Worm (Caenorhabditis elegans) whole organism, mixed stage, embryonic: ENCODE results near the gene eif-1.

Experiments
- M03D4.4 ChIP-seq: sonication (generic microtip); optimal IDR thresholded peaks from 2 replicates; lab custom pipeline; 2017; ENCODE audit warnings: mild to moderate bottlenecking, missing genetic modification characterization, missing compliant biosample characterization
- bed-3 ChIP-seq: fragments of 200-800 bp; sonication (Bioruptor generic); optimal IDR thresholded peaks from 3 replicates; lab custom pipeline; 2018; ENCODE audit warnings: mild to moderate bottlenecking, missing genetic modification characterization, moderate library complexity, missing compliant biosample characterization
- blmp-1 ChIP-seq: fragments of 150-350 bp; optimal IDR thresholded peaks from 2 replicates; lab custom pipeline; 2014; ENCODE audit warnings: missing biosample characterization, missing genetic modification characterization
- ceh-39 ChIP-seq: fragments of 150-350 bp; optimal IDR thresholded peaks from 2 replicates; lab custom pipeline; 2014; ENCODE audit warnings: missing biosample characterization, missing genetic modification characterization
- ceh-43 ChIP-seq: fragments of 200-800 bp; sonication (Bioruptor generic); optimal IDR thresholded peaks from 2 replicates; lab custom pipeline; 2018; ENCODE audit warnings: mild to moderate bottlenecking, missing genetic modification characterization, moderate library complexity, missing compliant biosample characterization
- ceh-83 ChIP-seq: fragments of 200-800 bp; sonication (Bioruptor generic); optimal IDR thresholded peaks from 2 replicates; lab custom pipeline; 2018; ENCODE audit warnings: mild to moderate bottlenecking, missing genetic modification characterization, missing compliant biosample characterization
- ces-1 ChIP-seq: fragments of 150-350 bp; optimal IDR thresholded peaks from 2 replicates; lab custom pipeline; 2014; ENCODE audit warnings: missing biosample characterization, missing genetic modification reagents, missing genetic modification characterization
- cnd-1 ChIP-seq: fragments of 200-800 bp; sonication (Bioruptor generic); optimal IDR thresholded peaks from 2 replicates; lab custom pipeline; 2018; ENCODE audit warnings: mild to moderate bottlenecking, missing genetic modification characterization, missing compliant biosample characterization
- drap-1 ChIP-seq: fragments of 200-800 bp; sonication (Bioruptor generic); optimal IDR thresholded peaks from 3 replicates; lab custom pipeline; 2018; ENCODE audit warnings: mild to moderate bottlenecking, missing genetic modification characterization, missing compliant biosample characterization
- elt-1 ChIP-seq: sonication (generic microtip); optimal IDR thresholded peaks from 2 replicates; lab custom pipeline; 2017; ENCODE audit warnings: missing genetic modification characterization, mild to moderate bottlenecking, missing compliant biosample characterization, antibody characterized with exemption, moderate library complexity, borderline replicate concordance; ENCODE audit not compliant: insufficient read depth
- elt-3 ChIP-seq: fragments of 150-350 bp; optimal IDR thresholded peaks from 2 replicates; lab custom pipeline; 2014; ENCODE audit warnings: missing biosample characterization, missing genetic modification characterization
- flh-1 ChIP-seq: fragments of 200-800 bp; sonication (Bioruptor generic); optimal IDR thresholded peaks from 2 replicates; lab custom pipeline; 2018; ENCODE audit warnings: mild to moderate bottlenecking, missing genetic modification characterization, moderate library complexity, missing compliant biosample characterization
- ham-2 ChIP-seq: fragments of 200-800 bp; sonication (Bioruptor generic); optimal IDR thresholded peaks from 2 replicates; lab custom pipeline; 2018; ENCODE audit warnings: mild to moderate bottlenecking, missing genetic modification characterization, missing compliant biosample characterization
- hlh-1 ChIP-seq: fragments of 150-350 bp; optimal IDR thresholded peaks from 2 replicates; lab custom pipeline; 2014; ENCODE audit warnings: missing biosample characterization, missing genetic modification reagents, missing genetic modification characterization
- lin-13 ChIP-seq: fragments of 150-350 bp; optimal IDR thresholded peaks from 2 replicates; lab custom pipeline; 2014; ENCODE audit warnings: missing biosample characterization, missing genetic modification characterization
- lin-32 ChIP-seq: fragments of 200-800 bp; sonication (Bioruptor generic); optimal IDR thresholded peaks from 2 replicates; lab custom pipeline; 2018; ENCODE audit warnings: mild to moderate bottlenecking, missing genetic modification characterization, missing compliant biosample characterization
- lsy-2 ChIP-seq: fragments of 150-350 bp; optimal IDR thresholded peaks from 2 replicates; lab custom pipeline; 2014; ENCODE audit warnings: missing biosample characterization, missing genetic modification characterization
- mab-5 ChIP-seq: fragments of 150-350 bp; optimal IDR thresholded peaks from 2 replicates; lab custom pipeline; 2014; ENCODE audit warnings: missing biosample characterization, missing genetic modification characterization
- mep-1 ChIP-seq: fragments of 150-350 bp; optimal IDR thresholded peaks from 2 replicates; lab custom pipeline; 2017; ENCODE audit warnings: missing biosample characterization, missing genetic modification reagents, missing genetic modification characterization, inconsistent platforms
- mls-2 ChIP-seq: sonication (generic microtip); optimal IDR thresholded peaks from 2 replicates; lab custom pipeline; 2016; ENCODE audit warnings: mild to moderate bottlenecking, missing genetic modification characterization, moderate library complexity, missing compliant biosample characterization
- nhr-12 ChIP-seq: fragments of 150-350 bp; optimal IDR thresholded peaks from 2 replicates; lab custom pipeline; 2014; ENCODE audit warnings: missing biosample characterization, missing genetic modification characterization
- nhr-2 ChIP-seq: fragments of 150-350 bp; optimal IDR thresholded peaks from 2 replicates; lab custom pipeline; 2014; ENCODE audit warnings: missing biosample characterization, missing genetic modification characterization
- nhr-237 ChIP-seq: fragments of 150-350 bp; optimal IDR thresholded peaks from 2 replicates; lab custom pipeline; 2014; ENCODE audit warnings: missing biosample characterization, missing genetic modification characterization
- nhr-28 ChIP-seq: fragments of 150-350 bp; optimal IDR thresholded peaks from 2 replicates; lab custom pipeline; 2014; ENCODE audit warnings: missing biosample characterization, missing genetic modification characterization
- nhr-76 ChIP-seq: sonication (generic microtip); optimal IDR thresholded peaks from 2 replicates; lab custom pipeline; 2017; ENCODE audit warnings: missing biosample characterization, missing genetic modification characterization
- pha-4 ChIP-seq: fragments of 150-350 bp; optimal IDR thresholded peaks from 2 replicates; lab custom pipeline; 2018; ENCODE audit warnings: missing biosample characterization, missing genetic modification reagents, missing genetic modification characterization
- sem-2 ChIP-seq: fragments of 200-800 bp; sonication (Bioruptor generic); optimal IDR thresholded peaks from 2 replicates; lab custom pipeline; 2018; ENCODE audit warnings: mild to moderate bottlenecking, missing genetic modification characterization, missing compliant biosample characterization
- snpc-4 ChIP-seq: fragments of 150-350 bp; optimal IDR thresholded peaks from 2 replicates; lab custom pipeline; 2014; ENCODE audit warnings: missing biosample characterization, missing genetic modification characterization
- sptf-1 ChIP-seq: sonication (generic microtip); optimal IDR thresholded peaks from 2 replicates; lab custom pipeline; 2017; ENCODE audit warnings: mild to moderate bottlenecking, missing genetic modification characterization, moderate library complexity, missing compliant biosample characterization
- tbx-8 ChIP-seq: fragments of 200-800 bp; sonication (Bioruptor generic); optimal IDR thresholded peaks from 2 replicates; lab custom pipeline; 2018; ENCODE audit warnings: mild to moderate bottlenecking, missing genetic modification characterization, moderate library complexity, missing compliant biosample characterization
- unc-120 ChIP-seq: sonication (generic microtip); optimal IDR thresholded peaks from 2 replicates; lab custom pipeline; 2017; ENCODE audit warnings: missing genetic modification characterization, missing compliant biosample characterization; ENCODE audit not compliant: poor library complexity, severe bottlenecking
- unc-39 ChIP-seq: fragments of 150-350 bp; optimal IDR thresholded peaks from 2 replicates; lab custom pipeline; 2014; ENCODE audit warnings: missing biosample characterization, missing genetic modification characterization
- unc-62 ChIP-seq: fragments of 150-350 bp; optimal IDR thresholded peaks from 2 replicates; lab custom pipeline; 2014; ENCODE audit warnings: missing biosample characterization, missing genetic modification reagents, missing genetic modification characterization
- zip-8 ChIP-seq: fragments of 150-350 bp; optimal IDR thresholded peaks from 2 replicates; lab custom pipeline; 2014; ENCODE audit warnings: missing biosample characterization, missing genetic modification characterization
- ztf-11 ChIP-seq: fragments of 150-350 bp; optimal IDR thresholded peaks from 2 replicates; lab custom pipeline; 2014; ENCODE audit warnings: missing biosample characterization, missing genetic modification characterization

The eif-1 gene

DNA sequence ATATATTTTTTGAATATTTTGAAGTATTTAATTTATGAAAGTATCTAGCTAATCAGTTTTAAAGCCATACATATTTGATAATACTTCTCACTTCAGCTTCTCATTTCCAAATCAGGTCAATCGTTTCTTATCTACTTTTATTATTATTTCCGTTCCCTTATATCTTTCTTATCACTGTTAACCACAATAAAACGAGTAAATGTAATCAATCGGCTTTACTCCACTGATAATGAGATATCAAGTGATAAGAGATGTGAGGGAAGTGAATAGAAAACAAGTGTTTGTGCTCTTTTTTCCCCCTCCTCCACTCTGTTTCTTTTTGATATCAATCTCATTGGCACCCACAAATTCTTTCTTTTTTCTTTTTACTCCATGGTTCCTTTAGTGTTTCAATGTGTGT is 26.8 kb downstream of the eif-1 start:
- TF ChIP-seq lin-13: no peak
- no peak for TF ChIP-seq M03D4.4
- no peak for TF ChIP-seq drap-1 (GFP tag; lab: Kevin White, UChicago)

DNA sequence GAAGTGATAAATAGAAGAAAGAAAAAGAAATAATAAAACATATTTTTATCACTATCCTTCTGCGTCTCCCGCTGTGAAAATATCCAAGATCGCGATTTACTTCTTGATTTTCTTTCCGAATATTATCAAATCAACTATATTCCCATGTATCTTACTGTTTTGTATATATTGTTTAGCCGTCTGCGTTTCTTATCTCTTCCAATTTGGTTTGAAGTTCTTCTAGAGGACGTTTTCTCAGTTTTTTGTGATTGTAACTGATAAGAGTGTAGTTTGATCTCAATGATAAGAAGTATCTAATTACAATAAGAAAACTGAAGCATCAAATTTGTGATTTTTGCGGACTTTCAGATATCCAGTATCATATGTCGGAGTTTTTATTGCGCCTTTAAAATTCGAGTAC is 32.7 kb downstream of the eif-1 start:
- no peak for TF ChIP-seq nhr-28 (tag; lab: Kevin White, UChicago)
- TF ChIP-seq nhr-237: no peak
- no peak for TF ChIP-seq lin-13
- no peak for TF ChIP-seq sem-2 (GFP tag; lab: Kevin White, UChicago)
- TF ChIP-seq zip-8 (tag; lab: Kevin White, UChicago): no peak
- no peak for TF ChIP-seq bed-3 (GFP tag; lab: Kevin White, UChicago)
- no peak for TF ChIP-seq sptf-1 (tag; lab: Kevin White, UChicago)
- no peak for TF ChIP-seq ham-2 (GFP tag; lab: Kevin White, UChicago)
- no peak for TF ChIP-seq unc-120
- no peak for TF ChIP-seq mep-1 (tag; lab: Kevin White, UChicago)
- TF ChIP-seq pha-4 (tag; lab: Kevin White, UChicago): no peak
- no peak for TF ChIP-seq elt-1 (tag; lab: Kevin White, UChicago)
- TF ChIP-seq lsy-2 (tag; lab: Kevin White, UChicago): no peak
- TF ChIP-seq, all 35 proteins: peak for 0

DNA sequence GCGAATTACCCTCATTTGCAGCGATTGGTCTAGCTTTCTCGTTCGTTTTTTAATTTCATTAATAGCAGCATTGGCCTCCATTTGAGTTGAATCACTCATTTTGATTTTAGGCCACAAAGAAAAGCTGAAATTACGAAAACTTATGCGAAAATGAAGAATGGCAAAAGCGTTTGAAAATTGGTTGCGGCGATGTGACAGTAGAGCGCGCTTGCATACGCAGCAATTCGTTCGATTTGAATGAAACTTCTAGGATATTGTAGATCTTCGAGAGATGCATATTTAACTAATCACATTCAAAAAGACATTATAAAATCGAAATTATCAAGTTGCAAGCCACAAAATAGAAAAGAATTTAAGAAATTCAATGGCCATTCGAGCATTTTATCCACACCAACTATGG is 33.7 kb downstream of the eif-1 start, which contains the start of gene ulp-2:
TSS of gene ulp-2 (minus strand) at position 158 of the 400 bp plus-strand sequence.
- no peak for TF ChIP-seq sptf-1 (tag; lab: Kevin White, UChicago)
- no peak for TF ChIP-seq unc-62
- TF ChIP-seq ham-2 (GFP tag; lab: Kevin White, UChicago): no peak
- no peak for TF ChIP-seq lsy-2 (tag; lab: Kevin White, UChicago)
- peak; percentile 6 for TF ChIP-seq hlh-1
- no peak for TF ChIP-seq tbx-8 (GFP tag; lab: Kevin White, UChicago)
- TF ChIP-seq cnd-1 (tag; lab: Kevin White, UChicago): no peak

ce11 chrII:4955353-4955752 is 38.0 kb downstream of the eif-1 start, which contains the start of gene pbs-3:
pbs-3 (minus strand) TSS chrII:4955427.
- TF ChIP-seq flh-1 (GFP tag; lab: Kevin White, UChicago): no peak
- no peak for TF ChIP-seq sem-2 (GFP tag; lab: Kevin White, UChicago)
- peak; percentile 27 for TF ChIP-seq sptf-1 (tag; lab: Kevin White, UChicago)
- TF ChIP-seq nhr-28 (tag; lab: Kevin White, UChicago): no peak
- TF ChIP-seq ceh-43: no peak
- no peak for TF ChIP-seq lin-32 (GFP tag; lab: Kevin White, UChicago)
- no peak for TF ChIP-seq nhr-12 (tag; lab: Kevin White, UChicago)
- no peak for TF ChIP-seq nhr-76 (tag; lab: Kevin White, UChicago)
- TF ChIP-seq ztf-11 (tag; lab: Kevin White, UChicago): no peak
- TF ChIP-seq drap-1 (GFP tag; lab: Kevin White, UChicago): no peak
- TF ChIP-seq lin-13: peak; percentile 24
- no peak for TF ChIP-seq M03D4.4
- TF ChIP-seq tbx-8 (GFP tag; lab: Kevin White, UChicago): no peak
- TF ChIP-seq lsy-2 (tag; lab: Kevin White, UChicago): peak; percentile 62
- no peak for TF ChIP-seq blmp-1 (tag; lab: Kevin White, UChicago)
- TF ChIP-seq nhr-237: peak; percentile 72
- TF ChIP-seq ham-2 (GFP tag; lab: Kevin White, UChicago): no peak
- TF ChIP-seq snpc-4 (tag; lab: Kevin White, UChicago): no peak
- TF ChIP-seq ceh-83 (GFP tag; lab: Kevin White, UChicago): no peak
- TF ChIP-seq elt-3 (tag; lab: Kevin White, UChicago): no peak
- TF ChIP-seq unc-62: no peak
- no peak for TF ChIP-seq ces-1
- TF ChIP-seq mab-5 (tag; lab: Kevin White, UChicago): no peak
- no peak for TF ChIP-seq nhr-2 (tag; lab: Kevin White, UChicago)
- TF ChIP-seq pha-4 (tag; lab: Kevin White, UChicago): peak; percentile 19
- TF ChIP-seq unc-39 (tag; lab: Kevin White, UChicago): no peak
- TF ChIP-seq unc-120: no peak
- TF ChIP-seq zip-8 (tag; lab: Kevin White, UChicago): no peak
- no peak for TF ChIP-seq bed-3 (GFP tag; lab: Kevin White, UChicago)
- no peak for TF ChIP-seq cnd-1 (tag; lab: Kevin White, UChicago)
- TF ChIP-seq mep-1 (tag; lab: Kevin White, UChicago): peak; percentile 82
- TF ChIP-seq elt-1 (tag; lab: Kevin White, UChicago): no peak
- no peak for TF ChIP-seq ceh-39 (tag; lab: Kevin White, UChicago)
- TF ChIP-seq hlh-1: peak; percentile 26
- no peak for TF ChIP-seq mls-2 (tag; lab: Kevin White, UChicago)
